Fruit fly (Drosophila melanogaster) whole organism, wandering third instar larva: ENCODE measurements around the gene sordd1.
A peak's percentile ranks its signal among the peaks of the same experiment; 100 is the strongest.

Experiments
- Abd-B ChIP-seq: fragments of >200 bp; optimal IDR thresholded peaks from 2 replicates; lab custom pipeline; 2017; ENCODE audit warnings: missing biosample characterization, missing genetic modification characterization
- CG32264 ChIP-seq: fragments of 200-800 bp; sonication (Bioruptor generic); optimal IDR thresholded peaks from 2 replicates; lab custom pipeline; 2016; ENCODE audit warnings: missing biosample characterization, missing genetic modification characterization
- CG9705 ChIP-seq: fragments of 200-800 bp; sonication (Bioruptor generic); optimal IDR thresholded peaks from 2 replicates; lab custom pipeline; 2018; ENCODE audit warnings: missing biosample characterization, mild to moderate bottlenecking, missing genetic modification characterization
- CrebA ChIP-seq: fragments of 200-800 bp; sonication (Bioruptor generic); optimal IDR thresholded peaks from 2 replicates; lab custom pipeline; 2016; ENCODE audit warnings: missing biosample characterization, mild to moderate bottlenecking, missing genetic modification characterization, borderline replicate concordance
- Dfd ChIP-seq: fragments of >200 bp; optimal IDR thresholded peaks from 2 replicates; lab custom pipeline; 2017; ENCODE audit warnings: missing biosample characterization, missing genetic modification characterization
- Dif ChIP-seq: fragments of 200-275, 200-300 bp; sonication (Bioruptor generic); optimal IDR thresholded peaks from 2 replicates; lab custom pipeline; 2018; ENCODE audit warnings: missing biosample characterization, missing genetic modification characterization; ENCODE audit not compliant: partially characterized antibody
- GATAd ChIP-seq: sonication (Bioruptor generic); optimal IDR thresholded peaks from 2 replicates; lab custom pipeline; 2016; ENCODE audit warnings: missing biosample characterization, missing genetic modification characterization
- Hnf4 ChIP-seq: fragments of 200-800 bp; sonication (Bioruptor generic); optimal IDR thresholded peaks from 2 replicates; lab custom pipeline; 2016; ENCODE audit warnings: missing biosample characterization, mild to moderate bottlenecking, missing genetic modification characterization
- Hr78 ChIP-seq: fragments of >200 bp; optimal IDR thresholded peaks from 2 replicates; lab custom pipeline; 2017; ENCODE audit warnings: missing biosample characterization, missing genetic modification characterization
- Hr83 ChIP-seq: fragments of 200-300 bp; sonication (Bioruptor generic); optimal IDR thresholded peaks from 2 replicates; lab custom pipeline; 2016; ENCODE audit warnings: missing biosample characterization, mild to moderate bottlenecking, missing genetic modification characterization, moderate library complexity; ENCODE audit not compliant: poor library complexity, severe bottlenecking
- Jra ChIP-seq: sonication (Bioruptor generic); optimal IDR thresholded peaks from 2 replicates; lab custom pipeline; 2016; ENCODE audit warnings: missing biosample characterization, missing genetic modification characterization
- Mio ChIP-seq: sonication (Bioruptor generic); optimal IDR thresholded peaks from 2 replicates; lab custom pipeline; 2016; ENCODE audit warnings: missing biosample characterization, missing genetic modification characterization
- Myc ChIP-seq: fragments of >200 bp; optimal IDR thresholded peaks from 2 replicates; lab custom pipeline; 2017
- N ChIP-seq: fragments of >200 bp; optimal IDR thresholded peaks from 2 replicates; lab custom pipeline; 2018; ENCODE audit warnings: missing biosample characterization, missing external identifiers, missing genetic modification characterization
- OdsH ChIP-seq: fragments of 200-800 bp; sonication (Bioruptor generic); optimal IDR thresholded peaks from 2 replicates; lab custom pipeline; 2016; ENCODE audit warnings: missing biosample characterization, mild to moderate bottlenecking, missing genetic modification characterization
- Rel ChIP-seq, 2 experiments: fragments of 200-800 bp; sonication (Bioruptor generic) in 1 of 2; optimal IDR thresholded peaks; 2 replicates in 1 of 2; 3 replicates in 1 of 2; lab custom pipeline; 2016 to 2019; ENCODE audit warnings: mild to moderate bottlenecking in 2 of 2, missing biosample characterization in 2 of 2, missing genetic modification characterization in 2 of 2, moderate library complexity in 1 of 2
- Sp1 ChIP-seq: fragments of 200-800 bp; sonication (Bioruptor generic); optimal IDR thresholded peaks from 3 replicates; lab custom pipeline; 2019; ENCODE audit warnings: missing biosample characterization, mild to moderate bottlenecking, missing genetic modification characterization, moderate library complexity
- Vsx2 ChIP-seq: fragments of 200-300, 225-300 bp; sonication (Bioruptor generic); optimal IDR thresholded peaks from 2 replicates; lab custom pipeline; 2018; ENCODE audit warnings: missing biosample characterization, missing genetic modification characterization; ENCODE audit not compliant: partially characterized antibody
- br ChIP-seq: fragments of 200-800 bp; sonication (Bioruptor generic); optimal IDR thresholded peaks from 2 replicates; lab custom pipeline; 2016; ENCODE audit warnings: missing biosample characterization, missing genetic modification characterization
- brk ChIP-seq: fragments of 200-800 bp; sonication (Bioruptor generic); optimal IDR thresholded peaks from 2 replicates; lab custom pipeline; 2016; ENCODE audit warnings: missing biosample characterization, mild to moderate bottlenecking, missing genetic modification characterization
- dl ChIP-seq, 2 experiments: fragments of 175-275, 200-275 bp in 1 of 2; fragments of 200-275 bp in 1 of 2; sonication (Bioruptor generic); optimal IDR thresholded peaks; lab custom pipeline; 2018; ENCODE audit warnings: mild to moderate bottlenecking in 2 of 2, missing biosample characterization in 2 of 2, missing genetic modification characterization in 2 of 2, moderate library complexity in 2 of 2; ENCODE audit not compliant: partially characterized antibody in 2 of 2, insufficient read depth in 1 of 2
- dmrt93B ChIP-seq: fragments of 200-800 bp; sonication (Bioruptor generic); optimal IDR thresholded peaks from 2 replicates; lab custom pipeline; 2018; ENCODE audit warnings: missing biosample characterization, mild to moderate bottlenecking, missing genetic modification characterization
- dsf ChIP-seq: sonication (Bioruptor generic); optimal IDR thresholded peaks from 2 replicates; lab custom pipeline; 2016; ENCODE audit warnings: missing biosample characterization, missing genetic modification characterization, borderline replicate concordance
- ey ChIP-seq: fragments of 200-800 bp; sonication (Bioruptor generic); optimal IDR thresholded peaks from 2 replicates; lab custom pipeline; 2016; ENCODE audit warnings: missing biosample characterization, missing genetic modification characterization
- foxo ChIP-seq, 2 experiments: fragments of 200-800 bp; sonication (Bioruptor generic); optimal IDR thresholded peaks; 2 replicates in 1 of 2; 3 replicates in 1 of 2; lab custom pipeline; 2016 to 2017; ENCODE audit warnings: missing biosample characterization in 2 of 2, missing genetic modification characterization in 2 of 2
- fru ChIP-seq: fragments of 200-800 bp; sonication (Bioruptor generic); optimal IDR thresholded peaks from 3 replicates; lab custom pipeline; 2016; ENCODE audit warnings: missing biosample characterization, mild to moderate bottlenecking, missing genetic modification characterization
- h ChIP-seq: fragments of 200-800 bp; sonication (Bioruptor generic); optimal IDR thresholded peaks from 3 replicates; lab custom pipeline; 2016; ENCODE audit warnings: missing biosample characterization, mild to moderate bottlenecking, missing genetic modification characterization
- jim ChIP-seq: fragments of 175-275, 200-325 bp; sonication (Bioruptor generic); optimal IDR thresholded peaks from 2 replicates; lab custom pipeline; 2016; ENCODE audit warnings: missing biosample characterization, mild to moderate bottlenecking, missing genetic modification characterization
- lola ChIP-seq: fragments of >200 bp; optimal IDR thresholded peaks from 2 replicates; lab custom pipeline; 2017; ENCODE audit warnings: missing biosample characterization, missing genetic modification characterization
- pan ChIP-seq: fragments of >200 bp; optimal IDR thresholded peaks from 2 replicates; lab custom pipeline; 2017
- psq ChIP-seq: fragments of 200-800 bp; sonication (Bioruptor generic); optimal IDR thresholded peaks from 3 replicates; lab custom pipeline; 2017; ENCODE audit warnings: missing biosample characterization, mild to moderate bottlenecking, missing genetic modification characterization, moderate library complexity
- rgr ChIP-seq: fragments of 200-800 bp; sonication (Bioruptor generic); optimal IDR thresholded peaks from 3 replicates; lab custom pipeline; 2016; ENCODE audit warnings: missing biosample characterization, mild to moderate bottlenecking, missing genetic modification characterization
- sage ChIP-seq: fragments of 200-800 bp; sonication (Bioruptor generic); optimal IDR thresholded peaks from 2 replicates; lab custom pipeline; 2016; ENCODE audit warnings: missing biosample characterization, mild to moderate bottlenecking, missing genetic modification characterization
- sv ChIP-seq: fragments of 200-800 bp; sonication (Bioruptor generic); optimal IDR thresholded peaks from 3 replicates; lab custom pipeline; 2016; ENCODE audit warnings: missing biosample characterization, missing genetic modification characterization
- usp ChIP-seq: fragments of >200 bp; optimal IDR thresholded peaks from 2 replicates; lab custom pipeline; 2017; ENCODE audit warnings: missing biosample characterization, missing genetic modification characterization
- woc ChIP-seq: sonication (Bioruptor generic); optimal IDR thresholded peaks from 2 replicates; lab custom pipeline; 2016; ENCODE audit warnings: missing biosample characterization, mild to moderate bottlenecking, missing genetic modification characterization

The sordd1 gene

dm6 chrX:15834594-15835236, 38.9 kb upstream of the sordd1 start:
- TF ChIP-seq Vsx2 (GFP tag; lab: Kevin White, UChicago): peak; percentile 63
- no peak for TF ChIP-seq br (GFP tag; lab: Kevin White, UChicago)
- peak; percentile 86 for TF ChIP-seq Dif (GFP tag; lab: Kevin White, UChicago)
- TF ChIP-seq dl (GFP tag; optimal IDR thresholded peaks at IDR 0.05; lab: Kevin White, UChicago; ENCODE audit: insufficient read depth in 1 of 2, partially characterized antibody in 2 of 2): peak; percentile 49 to 85
- no peak for TF ChIP-seq Sp1
- TF ChIP-seq OdsH (GFP tag; lab: Kevin White, UChicago): no peak
- peak in 1 of 2 experiments; percentile 3 for TF ChIP-seq foxo (GFP tag; optimal IDR thresholded peaks at IDR 0.05; lab: Kevin White, UChicago)
- peak; percentile 26 for TF ChIP-seq N (GFP tag; lab: Kevin White, UChicago)
- TF ChIP-seq Abd-B (GFP tag; lab: Kevin White, UChicago): no peak
- no peak for TF ChIP-seq rgr
- peak; percentile 27 for TF ChIP-seq Jra (GFP tag; lab: Kevin White, UChicago)
- no peak for TF ChIP-seq Dfd (GFP tag; lab: Kevin White, UChicago)
- TF ChIP-seq brk (GFP tag; lab: Kevin White, UChicago): peak; percentile 46
- TF ChIP-seq Mio (GFP tag; lab: Kevin White, UChicago): no peak
- TF ChIP-seq h (GFP tag; lab: Kevin White, UChicago): peak; percentile 8
- no peak for TF ChIP-seq sage (GFP tag; lab: Kevin White, UChicago)
- no peak for TF ChIP-seq CG32264 (GFP tag; lab: Kevin White, UChicago)
- TF ChIP-seq Hr78 (GFP tag; lab: Kevin White, UChicago): no peak
- TF ChIP-seq Myc (lab: Kevin White, UChicago): no peak
- no peak for TF ChIP-seq sv (GFP tag; lab: Kevin White, UChicago)
- peak; percentile 23 for TF ChIP-seq Hnf4 (GFP tag; lab: Kevin White, UChicago)
- TF ChIP-seq woc (GFP tag; lab: Kevin White, UChicago): peak; percentile 47
- no peak for TF ChIP-seq ey (GFP tag; lab: Kevin White, UChicago)
- TF ChIP-seq jim (GFP tag; lab: Kevin White, UChicago): no peak
- no peak for TF ChIP-seq Rel (GFP tag; optimal IDR thresholded peaks at IDR 0.05; lab: Kevin White, UChicago)
- peak; percentile 95 for TF ChIP-seq Rel (tag; optimal IDR thresholded peaks at IDR 0.05; lab: Kevin White, UChicago)
- no peak for TF ChIP-seq psq
- no peak for TF ChIP-seq GATAd (GFP tag; lab: Kevin White, UChicago)
- peak; percentile 5 for TF ChIP-seq Hr83 (GFP tag; lab: Kevin White, UChicago)
- no peak for TF ChIP-seq fru (GFP tag; lab: Kevin White, UChicago)
- TF ChIP-seq CrebA (GFP tag; lab: Kevin White, UChicago): no peak
- TF ChIP-seq dsf: no peak

- TF ChIP-seq pan: no peak
- TF ChIP-seq Hnf4 (GFP tag; lab: Kevin White, UChicago): no peak
- no peak for TF ChIP-seq Mio (GFP tag; lab: Kevin White, UChicago)
- no peak for TF ChIP-seq Hr83 (GFP tag; lab: Kevin White, UChicago)
- TF ChIP-seq Sp1: no peak
- no peak for TF ChIP-seq dmrt93B (GFP tag; lab: Kevin White, UChicago)
- TF ChIP-seq woc (GFP tag; lab: Kevin White, UChicago): no peak
These were observed 38.1 kb upstream of the sordd1 start for dm6 chrX:15833957-15834356.

DNA sequence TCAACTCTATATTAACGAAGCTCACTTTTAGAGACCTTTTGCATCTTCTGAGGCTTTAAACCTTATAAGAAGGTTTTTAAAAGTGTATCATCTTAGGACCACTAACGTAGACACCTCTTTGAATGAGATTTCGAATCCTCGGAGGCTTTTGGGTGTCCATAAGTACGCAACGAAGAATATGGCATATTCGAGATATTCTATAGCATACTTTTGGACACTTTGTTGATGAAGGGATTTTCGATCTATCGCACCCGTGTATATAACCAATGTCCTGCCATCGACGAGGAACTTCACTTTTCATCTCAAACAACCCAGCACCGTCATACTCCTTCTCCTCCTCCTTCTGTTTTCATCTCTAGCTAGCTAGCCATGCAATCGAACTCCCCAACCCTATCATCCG, 26.5 kb upstream of the sordd1 start:
- TF ChIP-seq fru (GFP tag; lab: Kevin White, UChicago): no peak
- no peak for TF ChIP-seq GATAd (GFP tag; lab: Kevin White, UChicago)
- no peak for TF ChIP-seq N (GFP tag; lab: Kevin White, UChicago)
- no peak for TF ChIP-seq ey (GFP tag; lab: Kevin White, UChicago)
- no peak for TF ChIP-seq lola (GFP tag; lab: Kevin White, UChicago)
- no peak for TF ChIP-seq Abd-B (GFP tag; lab: Kevin White, UChicago)
- TF ChIP-seq Dif (GFP tag; lab: Kevin White, UChicago): no peak
- no peak for TF ChIP-seq Vsx2 (GFP tag; lab: Kevin White, UChicago)
- TF ChIP-seq pan: no peak
- no peak for TF ChIP-seq Dfd (GFP tag; lab: Kevin White, UChicago)
- TF ChIP-seq usp (GFP tag; lab: Kevin White, UChicago): no peak
- TF ChIP-seq dl (GFP tag; optimal IDR thresholded peaks at IDR 0.05; lab: Kevin White, UChicago; ENCODE audit: insufficient read depth in 1 of 2, partially characterized antibody in 2 of 2): no peak
- TF ChIP-seq Jra (GFP tag; lab: Kevin White, UChicago): no peak
- no peak for TF ChIP-seq Sp1
- no peak for TF ChIP-seq CG9705 (GFP tag; lab: Kevin White, UChicago)
